ENCODE assay signal across 1 fruit fly cellular context in the genomic region with DNA sequence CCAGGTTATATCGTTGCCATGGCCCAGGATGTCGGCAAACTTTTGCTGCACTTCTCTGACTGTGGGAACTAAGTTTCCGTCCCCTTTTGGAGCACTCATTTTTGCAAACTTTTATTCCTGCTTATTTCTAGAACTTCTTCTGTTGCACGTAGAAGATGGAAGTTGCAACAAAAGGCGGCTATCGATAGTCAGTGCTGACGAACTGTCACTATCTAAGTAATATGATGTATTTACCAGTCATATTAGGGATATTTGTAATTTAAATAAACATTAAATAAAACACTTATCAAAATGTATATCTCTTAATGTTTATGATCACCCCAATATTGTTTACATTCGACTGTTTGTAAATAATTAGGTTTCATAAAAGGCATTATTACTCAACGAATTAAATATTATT.
TF ChIP-seq lines count a peak whose summit lies in the region.

Gene CG32243 (minus strand): TSS at position 175 of the 400 bp plus-strand sequence.

TF ChIP-seq in whole organism, embryonic, 481 proteins besides CTCF, POLR2A, EP300 and RAD21 (continued from another document):
- no peak for TF ChIP-seq lilli (GFP tag; optimal IDR thresholded peaks at IDR 0.05; lab: Kevin White, UChicago)
- no peak for TF ChIP-seq NK7.1 (GFP tag; optimal IDR thresholded peaks at IDR 0.05; lab: Kevin White, UChicago)
- TF ChIP-seq bab2 (GFP tag; optimal IDR thresholded peaks at IDR 0.05; lab: Kevin White, UChicago): no peak
- no peak for TF ChIP-seq sr (GFP tag; IDR thresholded peaks at IDR 0.05; lab: Robert Waterston, UW)
- TF ChIP-seq Bgb (GFP tag; IDR thresholded peaks at IDR 0.05; lab: Robert Waterston, UW; ENCODE audit: partially characterized antibody): peak; percentile 5; the same call in 1 of the 2 replicates
- no peak for TF ChIP-seq Dfd (GFP tag; optimal IDR thresholded peaks at IDR 0.05; lab: Kevin White, UChicago)
- TF ChIP-seq sisA (GFP tag; IDR thresholded peaks at IDR 0.05; lab: Robert Waterston, UW): no peak
- 0 out of 3 replicates have a peak, but pooled peaks have one; percentile 29 for TF ChIP-seq zen2 (GFP tag; IDR thresholded peaks at IDR 0.05; lab: Robert Waterston, UW; ENCODE audit: partially characterized antibody)
- TF ChIP-seq zfh1 (GFP tag; IDR thresholded peaks at IDR 0.05; lab: Robert Waterston, UW): no peak
- TF ChIP-seq CG10147 (GFP tag; optimal IDR thresholded peaks at IDR 0.05; lab: Kevin White, UChicago): no peak
- TF ChIP-seq CG17328 (GFP tag; IDR thresholded peaks at IDR 0.05; lab: Robert Waterston, UW): no peak
- TF ChIP-seq CG7357 (GFP tag; IDR thresholded peaks at IDR 0.05; lab: Robert Waterston, UW): peak; percentile 22; the same call in 1 of the 3 replicates
- TF ChIP-seq CG13296 (GFP tag; optimal IDR thresholded peaks at IDR 0.05; lab: Kevin White, UChicago): no peak
- TF ChIP-seq zf30C (GFP tag; optimal IDR thresholded peaks at IDR 0.05; lab: Kevin White, UChicago): no peak
- TF ChIP-seq ash1 (GFP tag; optimal IDR thresholded peaks at IDR 0.05; lab: Kevin White, UChicago): no peak
- TF ChIP-seq Dref (GFP tag; IDR thresholded peaks at IDR 0.05; lab: Robert Waterston, UW): peak; percentile 12; the same call in 1 of the 2 replicates
- TF ChIP-seq stc (GFP tag; IDR thresholded peaks at IDR 0.05; lab: Robert Waterston, UW): no peak
- no peak for TF ChIP-seq Ada2b (GFP tag; IDR thresholded peaks at IDR 0.05; lab: Robert Waterston, UW)
- no peak for TF ChIP-seq jigr1 (GFP tag; IDR thresholded peaks at IDR 0.05; lab: Robert Waterston, UW)
- TF ChIP-seq Hmx (GFP tag; optimal IDR thresholded peaks at IDR 0.05; lab: Kevin White, UChicago): no peak
- no peak for TF ChIP-seq CG8281 (tag; optimal IDR thresholded peaks at IDR 0.05; lab: Kevin White, UChicago)
- TF ChIP-seq CG34422 (GFP tag; IDR thresholded peaks at IDR 0.05; lab: Robert Waterston, UW): no peak
- no peak for TF ChIP-seq CG6813 (GFP tag; optimal IDR thresholded peaks at IDR 0.05; lab: Kevin White, UChicago)
- peak; percentile 12 for TF ChIP-seq MESR4 (GFP tag; optimal IDR thresholded peaks at IDR 0.05; lab: Kevin White, UChicago)
- TF ChIP-seq gem (tag; optimal IDR thresholded peaks at IDR 0.05; lab: Kevin White, UChicago): no peak
- no peak for TF ChIP-seq kay (GFP tag; optimal IDR thresholded peaks at IDR 0.05; lab: Kevin White, UChicago)
- TF ChIP-seq vvl (GFP tag; IDR thresholded peaks at IDR 0.05; lab: Robert Waterston, UW): no peak
- TF ChIP-seq pita (GFP tag; optimal IDR thresholded peaks at IDR 0.05; lab: Kevin White, UChicago): no peak
- TF ChIP-seq dimm (GFP tag; IDR thresholded peaks at IDR 0.05; lab: Robert Waterston, UW): no peak
- no peak for TF ChIP-seq CG16815 (GFP tag; optimal IDR thresholded peaks at IDR 0.05; lab: Kevin White, UChicago)
- TF ChIP-seq CG11695 (GFP tag; IDR thresholded peaks at IDR 0.05; lab: Robert Waterston, UW): no peak
- no peak for TF ChIP-seq fu2 (GFP tag; optimal IDR thresholded peaks at IDR 0.05; lab: Kevin White, UChicago)
- peak; percentile 35 for TF ChIP-seq stwl (tag; optimal IDR thresholded peaks at IDR 0.05; lab: Kevin White, UChicago)
- peak; percentile 11 for TF ChIP-seq CG30020 (tag; optimal IDR thresholded peaks at IDR 0.05; lab: Kevin White, UChicago)
- TF ChIP-seq CG12104 (GFP tag; optimal IDR thresholded peaks at IDR 0.05; lab: Kevin White, UChicago): no peak
- no peak for TF ChIP-seq dmrt99B (tag; optimal IDR thresholded peaks at IDR 0.05; lab: Kevin White, UChicago)
- no peak for TF ChIP-seq danr (GFP tag; IDR thresholded peaks at IDR 0.05; lab: Robert Waterston, UW)
- no peak for TF ChIP-seq fru (optimal IDR thresholded peaks at IDR 0.05; lab: Kevin White, UChicago)
- no peak for TF ChIP-seq CG3726 (GFP tag; IDR thresholded peaks at IDR 0.05; lab: Robert Waterston, UW)
- TF ChIP-seq CG3065 (GFP tag; optimal IDR thresholded peaks at IDR 0.05; lab: Kevin White, UChicago): no peak
- TF ChIP-seq CkIIα-i1 (GFP tag; IDR thresholded peaks at IDR 0.05; lab: Robert Waterston, UW): no peak
- TF ChIP-seq al (GFP tag; IDR thresholded peaks at IDR 0.05; lab: Robert Waterston, UW): no peak
- no peak for TF ChIP-seq Oaz (GFP tag; IDR thresholded peaks at IDR 0.05; lab: Robert Waterston, UW)
- TF ChIP-seq unpg (GFP tag; optimal IDR thresholded peaks at IDR 0.05; lab: Kevin White, UChicago): no peak
- TF ChIP-seq ERR (GFP tag; optimal IDR thresholded peaks at IDR 0.05; lab: Kevin White, UChicago): no peak
- TF ChIP-seq lola (GFP tag; optimal IDR thresholded peaks at IDR 0.05; lab: Kevin White, UChicago): peak in 1 of 3 experiments; percentile 49
- TF ChIP-seq nmo (GFP tag; optimal IDR thresholded peaks at IDR 0.05; lab: Kevin White, UChicago): no peak
- no peak for TF ChIP-seq CG32772 (GFP tag; IDR thresholded peaks at IDR 0.05; lab: Robert Waterston, UW)
- TF ChIP-seq Doc2 (GFP tag; IDR thresholded peaks at IDR 0.05; lab: Robert Waterston, UW): no peak
- no peak for TF ChIP-seq CG12236 (GFP tag; optimal IDR thresholded peaks at IDR 0.05; lab: Kevin White, UChicago)
- TF ChIP-seq Opbp (GFP tag; IDR thresholded peaks at IDR 0.05; lab: Robert Waterston, UW; ENCODE audit: partially characterized antibody): 0 out of 3 replicates have a peak, but pooled peaks have one; percentile 10
- TF ChIP-seq CG4820 (GFP tag; optimal IDR thresholded peaks at IDR 0.05; lab: Kevin White, UChicago): no peak
- TF ChIP-seq cg (GFP tag; optimal IDR thresholded peaks at IDR 0.05; lab: Kevin White, UChicago): no peak
- no peak for TF ChIP-seq TFAM (GFP tag; optimal IDR thresholded peaks at IDR 0.05; lab: Kevin White, UChicago)
- TF ChIP-seq zen (tag; optimal IDR thresholded peaks at IDR 0.05; lab: Kevin White, UChicago): no peak
- TF ChIP-seq CG6854 (GFP tag; optimal IDR thresholded peaks at IDR 0.05; lab: Kevin White, UChicago): no peak
- TF ChIP-seq CG18476 (GFP tag; optimal IDR thresholded peaks at IDR 0.05; lab: Kevin White, UChicago): no peak
- no peak for TF ChIP-seq mirr (GFP tag; optimal IDR thresholded peaks at IDR 0.05; lab: Kevin White, UChicago)
- TF ChIP-seq CG18262 (tag; optimal IDR thresholded peaks at IDR 0.05; lab: Kevin White, UChicago): no peak
- TF ChIP-seq CG33557 (GFP tag; optimal IDR thresholded peaks at IDR 0.05; lab: Kevin White, UChicago): no peak
- TF ChIP-seq CG31224 (GFP tag; IDR thresholded peaks at IDR 0.05; lab: Robert Waterston, UW): no peak
- no peak for TF ChIP-seq Vsx1 (GFP tag; optimal IDR thresholded peaks at IDR 0.05; lab: Kevin White, UChicago)
- no peak for TF ChIP-seq inv (GFP tag; IDR thresholded peaks at IDR 0.05; lab: Robert Waterston, UW; ENCODE audit: partially characterized antibody)
- TF ChIP-seq CG18619 (GFP tag; optimal IDR thresholded peaks at IDR 0.05; lab: Kevin White, UChicago): no peak
- no peak for TF ChIP-seq knrl (GFP tag; IDR thresholded peaks at IDR 0.05; lab: Robert Waterston, UW; ENCODE audit: partially characterized antibody)
- no peak for TF ChIP-seq crol (GFP tag; IDR thresholded peaks at IDR 0.05; lab: Robert Waterston, UW)
- TF ChIP-seq sim (GFP tag; IDR thresholded peaks at IDR 0.05; lab: Robert Waterston, UW): no peak
- TF ChIP-seq CG4854 (GFP tag; optimal IDR thresholded peaks at IDR 0.05; lab: Kevin White, UChicago): no peak
- no peak for TF ChIP-seq caup (GFP tag; optimal IDR thresholded peaks at IDR 0.05; lab: Kevin White, UChicago; ENCODE audit: severe bottlenecking)
- no peak for TF ChIP-seq YL-1 (GFP tag; optimal IDR thresholded peaks at IDR 0.05; lab: Kevin White, UChicago)
- no peak for TF ChIP-seq Lim3 (GFP tag; IDR thresholded peaks at IDR 0.05; lab: Robert Waterston, UW)
TF ChIP-seq in whole organism, embryonic: peak in this region for 11.
